Worm (Caenorhabditis elegans): ENCODE data around the gene fipr-5.

DNA sequence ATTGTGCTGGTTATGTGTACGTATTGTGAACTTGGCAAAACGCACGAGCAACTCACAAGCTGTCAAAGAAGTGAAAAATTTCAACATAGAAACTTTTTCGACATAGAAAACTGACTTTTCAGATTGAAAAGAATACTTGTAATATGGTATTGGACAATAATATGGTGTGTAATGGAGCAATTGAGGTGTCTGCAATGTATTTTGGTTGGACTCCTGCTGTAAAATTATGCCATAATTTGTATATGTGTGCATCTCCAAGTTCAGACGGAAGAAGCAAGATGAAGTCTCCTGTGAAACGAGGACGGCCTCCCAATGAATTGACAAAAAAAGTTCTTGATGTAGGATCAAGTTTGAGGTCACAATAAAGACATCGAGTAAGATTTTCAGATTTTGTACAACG, 37.4 kb downstream of the fipr-5 start:
- TF ChIP-seq ceh-36 (tag; optimal IDR thresholded peaks at IDR 0.05): no peak
- TF ChIP-seq tbx-37 (GFP tag; conservative IDR thresholded peaks at IDR 0.05): no peak
- no peak for TF ChIP-seq hnd-1 (tag; optimal IDR thresholded peaks at IDR 0.05)
- no peak for TF ChIP-seq aly-1 (tag; optimal IDR thresholded peaks at IDR 0.05)
- TF ChIP-seq tra-4 (tag; optimal IDR thresholded peaks at IDR 0.05): no peak
- no peak for TF ChIP-seq hmbx-1 (tag; optimal IDR thresholded peaks at IDR 0.05)
- no peak for TF ChIP-seq ama-1 (optimal IDR thresholded peaks at IDR 0.05)
- TF ChIP-seq pes-1 (GFP tag; IDR thresholded peaks at IDR 0.05): no peak
- TF ChIP-seq flt-1 (GFP tag; IDR thresholded peaks at IDR 0.05): no peak
- no peak for TF ChIP-seq ets-7 (tag; optimal IDR thresholded peaks at IDR 0.05)
- TF ChIP-seq sea-1 (GFP tag; conservative IDR thresholded peaks at IDR 0.05): no peak
- TF ChIP-seq F13C5.2 (tag; optimal IDR thresholded peaks at IDR 0.05): no peak
